Worm (Caenorhabditis elegans) whole organism, L4 larva: ENCODE data around the gene sul-1.

Source experiments
- Y48G9A.11 ChIP-seq: fragments of 200-800 bp; sonication (Bioruptor generic); IDR thresholded peaks from 2 replicates; pipeline ENCODE4 v1.3.6; 2022; ENCODE audit warnings: missing genetic modification reagents, missing genetic modification characterization, missing compliant biosample characterization
- cey-2 ChIP-seq: sonication (generic microtip); optimal IDR thresholded peaks from 3 replicates; lab custom pipeline; 2017; ENCODE audit warnings: missing genetic modification characterization, mild to moderate bottlenecking, missing compliant biosample characterization, antibody characterized with exemption, borderline replicate concordance; ENCODE audit not compliant: insufficient read depth
- daf-19 ChIP-seq: fragments of 200-800 bp; sonication (Bioruptor generic); conservative IDR thresholded peaks from 2 replicates; pipeline ENCODE4 v1.3.6; 2022; ENCODE audit warnings: missing genetic modification characterization, missing compliant biosample characterization
- madf-9 ChIP-seq: fragments of 200-800 bp; sonication (Bioruptor generic); conservative IDR thresholded peaks from 2 replicates; pipeline ENCODE4 v1.3.6; 2022; ENCODE audit warnings: missing genetic modification reagents, missing genetic modification characterization, missing compliant biosample characterization
- mes-2 ChIP-seq: sonication (generic microtip); optimal IDR thresholded peaks from 2 replicates; lab custom pipeline; 2016; ENCODE audit warnings: missing genotype, mild to moderate bottlenecking, missing genetic modification characterization, missing compliant biosample characterization; ENCODE audit not compliant: poor library complexity, severe bottlenecking
- nhr-237 ChIP-seq: sonication (generic microtip); optimal IDR thresholded peaks from 2 replicates; lab custom pipeline; 2017; ENCODE audit warnings: missing biosample characterization, missing genetic modification characterization
- pha-4 ChIP-seq, 2 experiments: fragments of 150-350 bp in 1 of 2; fragments of 200-800 bp in 1 of 2; sonication (Bioruptor generic) in 1 of 2; IDR thresholded peaks in 1 of 2; optimal IDR thresholded peaks in 1 of 2; 2 replicates each; pipeline versions ENCODE4 v1.3.6 to Lab custom; 2014 to 2022; ENCODE audit warnings: missing genetic modification characterization in 2 of 2, missing genetic modification reagents in 2 of 2, missing biosample characterization in 1 of 2, missing compliant biosample characterization in 1 of 2
- skn-1 ChIP-seq: fragments of 150-350 bp; optimal IDR thresholded peaks from 2 replicates; lab custom pipeline; 2014; ENCODE audit warnings: missing biosample characterization, missing genetic modification characterization
- ztf-11 ChIP-seq: fragments of 150-350 bp; optimal IDR thresholded peaks from 2 replicates; lab custom pipeline; 2014; ENCODE audit warnings: missing biosample characterization, missing genetic modification characterization

- TF ChIP-seq nhr-237 (tag; lab: Kevin White, UChicago), result no peak
- no peak for TF ChIP-seq Y48G9A.11 (GFP tag; lab: Robert Waterston, UW)
- TF ChIP-seq madf-9 (GFP tag; lab: Robert Waterston, UW), result no peak
- TF ChIP-seq pha-4 (GFP tag; IDR thresholded peaks at IDR 0.05; lab: Robert Waterston, UW), result no peak
- TF ChIP-seq pha-4 (tag; optimal IDR thresholded peaks at IDR 0.05; lab: Kevin White, UChicago), result no peak
- TF ChIP-seq skn-1 (tag; lab: Kevin White, UChicago), result no peak
- no peak for TF ChIP-seq cey-2 (tag; lab: Kevin White, UChicago)
- no peak for TF ChIP-seq mes-2 (tag; lab: Kevin White, UChicago)
- TF ChIP-seq daf-19 (GFP tag; lab: Robert Waterston, UW), result no peak
- no peak for TF ChIP-seq ztf-11
Measured at ce11 chrX:3297812-3298211, 27.1 kb upstream of the sul-1 start.
